Worm (Caenorhabditis elegans) whole organism, early embryonic: ENCODE results near the gene H01M10.1.

Experiments
- B0310.2 ChIP-seq: sonication (generic microtip); optimal IDR thresholded peaks from 2 replicates; lab custom pipeline; 2016; ENCODE audit warnings: mild to moderate bottlenecking, missing genetic modification characterization, missing compliant biosample characterization
- F13C5.2 ChIP-seq: sonication (generic microtip); optimal IDR thresholded peaks from 2 replicates; lab custom pipeline; 2017; ENCODE audit warnings: mild to moderate bottlenecking, missing genetic modification characterization, inconsistent platforms, missing compliant biosample characterization
- aly-1 ChIP-seq: sonication (generic microtip); optimal IDR thresholded peaks from 2 replicates; lab custom pipeline; 2016; ENCODE audit warnings: missing genetic modification characterization, missing compliant biosample characterization
- ama-1 ChIP-seq: fragments of 150-350 bp; optimal IDR thresholded peaks from 2 replicates; lab custom pipeline; 2014
- ceh-13 ChIP-seq: fragments of 200-800 bp; sonication (Bioruptor generic); optimal IDR thresholded peaks from 2 replicates; lab custom pipeline; 2018; ENCODE audit warnings: mild to moderate bottlenecking, missing genetic modification characterization, missing compliant biosample characterization
- flt-1 ChIP-seq: fragments of 200-800 bp; sonication (Bioruptor generic); IDR thresholded peaks from 2 replicates; pipeline ENCODE4 v1.3.6; 2022; ENCODE audit warnings: missing genetic modification characterization, missing compliant biosample characterization
- hmg-4 ChIP-seq: fragments of 200-800 bp; sonication (Bioruptor generic); optimal IDR thresholded peaks from 2 replicates; lab custom pipeline; 2018; ENCODE audit warnings: mild to moderate bottlenecking, missing genetic modification characterization, missing compliant biosample characterization
- hnd-1 ChIP-seq: sonication (generic microtip); optimal IDR thresholded peaks from 2 replicates; lab custom pipeline; 2016; ENCODE audit warnings: missing genetic modification characterization, missing compliant biosample characterization
- scrt-1 ChIP-seq: fragments of 200-800 bp; sonication (Bioruptor generic); IDR thresholded peaks from 2 replicates; pipeline ENCODE4 v1.3.6; 2022; ENCODE audit warnings: missing genetic modification characterization, missing compliant biosample characterization
- sea-1 ChIP-seq: fragments of 200-800 bp; sonication (Bioruptor generic); conservative IDR thresholded peaks from 2 replicates; pipeline ENCODE4 v1.3.6; 2022; ENCODE audit warnings: missing genetic modification characterization, missing compliant biosample characterization
- tbx-11 ChIP-seq: fragments of 200-800 bp; sonication (Bioruptor generic); IDR thresholded peaks from 2 replicates; pipeline ENCODE4 v1.3.6; 2022; ENCODE audit warnings: missing genetic modification characterization, missing compliant biosample characterization
- tbx-37 ChIP-seq: fragments of 200-800 bp; sonication (Bioruptor generic); conservative IDR thresholded peaks from 2 replicates; pipeline ENCODE4 v1.3.6; 2022; ENCODE audit warnings: missing genetic modification reagents, missing genetic modification characterization, missing compliant biosample characterization
- tra-4 ChIP-seq: sonication (generic microtip); optimal IDR thresholded peaks from 2 replicates; lab custom pipeline; 2017; ENCODE audit warnings: missing genetic modification characterization, missing compliant biosample characterization

- TF ChIP-seq ama-1 (lab: Kevin White, UChicago) (no peak), scrt-1 (no peak), hmg-4 (no peak), ceh-13 (GFP tag; lab: Kevin White, UChicago) (no peak), B0310.2 (tag; lab: Kevin White, UChicago) (no peak), sea-1 (GFP tag; lab: Robert Waterston, UW) (no peak), flt-1 (GFP tag; lab: Robert Waterston, UW) (no peak), aly-1 (no peak), F13C5.2 (tag; lab: Kevin White, UChicago) (no peak), tra-4 (no peak), tbx-37 (GFP tag; lab: Robert Waterston, UW) (no peak), hnd-1 (tag; lab: Kevin White, UChicago) (no peak), tbx-11 (GFP tag; lab: Robert Waterston, UW) (no peak)
These were observed at the start of gene H01M10.1 for ce11 chrX:2580524-2580981.
